Fruit fly (Drosophila melanogaster) whole organism, adult: Measurements from ENCODE around the gene aux.
"Not testable (repeated sequence)": the region's sequence is repeated elsewhere in the genome, so short reads cannot be mapped to it uniquely, and the experiment has no call there.

Experiments used
- CG11617 ChIP-seq: fragments of 200-800 bp; sonication (Bioruptor generic); optimal IDR thresholded peaks from 2 replicates; lab custom pipeline; 2017; ENCODE audit warnings: mild to moderate bottlenecking, missing biosample characterization, missing genetic modification reagents, missing genetic modification characterization
- CG12768 ChIP-seq: fragments of 200-800 bp; sonication (Bioruptor generic); optimal IDR thresholded peaks from 2 replicates; lab custom pipeline; 2017; ENCODE audit warnings: missing biosample characterization, missing genetic modification characterization, mild to moderate bottlenecking, moderate library complexity, missing genetic modification reagents
- CG14711 ChIP-seq: fragments of 200-800 bp; sonication (Bioruptor generic); optimal IDR thresholded peaks from 2 replicates; lab custom pipeline; 2018; ENCODE audit warnings: missing biosample characterization, mild to moderate bottlenecking, missing genetic modification characterization, moderate library complexity
- CG1620 ChIP-seq: fragments of 200-800 bp; sonication (Bioruptor generic); optimal IDR thresholded peaks from 2 replicates; lab custom pipeline; 2016; ENCODE audit warnings: missing biosample characterization, missing genetic modification characterization
- CG33017 ChIP-seq: fragments of 200-800 bp; sonication (Bioruptor generic); optimal IDR thresholded peaks from 2 replicates; lab custom pipeline; 2018; ENCODE audit warnings: missing biosample characterization, mild to moderate bottlenecking, missing genetic modification characterization, moderate library complexity
- CG5204 ChIP-seq: fragments of 200-800 bp; sonication (Bioruptor generic); optimal IDR thresholded peaks from 2 replicates; lab custom pipeline; 2016; ENCODE audit warnings: missing biosample characterization, missing genetic modification characterization
- CG7045 ChIP-seq: fragments of 200-800 bp; sonication (Bioruptor generic); optimal IDR thresholded peaks from 2 replicates; lab custom pipeline; 2017; ENCODE audit warnings: missing biosample characterization, mild to moderate bottlenecking, missing genetic modification characterization
- CG7101 ChIP-seq: fragments of 200-800 bp; sonication (Bioruptor generic); optimal IDR thresholded peaks from 2 replicates; lab custom pipeline; 2018; ENCODE audit warnings: missing biosample characterization, mild to moderate bottlenecking, missing genetic modification characterization, moderate library complexity
- Clk ChIP-seq: fragments of 200-800 bp; sonication (Bioruptor generic); optimal IDR thresholded peaks from 2 replicates; lab custom pipeline; 2017; ENCODE audit warnings: missing biosample characterization, missing genetic modification characterization
- Crg-1 ChIP-seq: fragments of 200-800 bp; sonication (Bioruptor generic); optimal IDR thresholded peaks from 2 replicates; lab custom pipeline; 2016; ENCODE audit warnings: missing biosample characterization, missing genetic modification characterization
- Hr96 ChIP-seq: fragments of 200-800 bp; sonication (Bioruptor generic); optimal IDR thresholded peaks from 2 replicates; lab custom pipeline; 2016; ENCODE audit warnings: missing biosample characterization, missing genetic modification characterization
- Mnt ChIP-seq: fragments of 200-800 bp; sonication (Bioruptor generic); optimal IDR thresholded peaks from 2 replicates; lab custom pipeline; 2016; ENCODE audit warnings: missing biosample characterization, mild to moderate bottlenecking, missing genetic modification characterization
- bab1 ChIP-seq: fragments of 200-800 bp; sonication (Bioruptor generic); optimal IDR thresholded peaks from 3 replicates; lab custom pipeline; 2019; ENCODE audit warnings: missing biosample characterization, mild to moderate bottlenecking, missing genetic modification characterization, moderate library complexity
- cic ChIP-seq: fragments of 200-800 bp; sonication (Bioruptor generic); optimal IDR thresholded peaks from 2 replicates; lab custom pipeline; 2017; ENCODE audit warnings: missing biosample characterization, mild to moderate bottlenecking, missing genetic modification characterization, moderate library complexity
- cnc ChIP-seq, 2 experiments: fragments of >200 bp; optimal IDR thresholded peaks; 2 replicates each; lab custom pipeline; 2017
- kay ChIP-seq: fragments of 200-800 bp; sonication (Bioruptor generic); peaks from one replicate; lab custom pipeline; 2016; ENCODE audit warnings: missing biosample characterization, missing genetic modification characterization, borderline replicate concordance
- ovo ChIP-seq: fragments of 200-800 bp; sonication (Bioruptor generic); optimal IDR thresholded peaks from 2 replicates; lab custom pipeline; 2016; ENCODE audit warnings: missing biosample characterization, missing genetic modification characterization
- pad ChIP-seq: fragments of 200-800 bp; sonication (Bioruptor generic); optimal IDR thresholded peaks from 3 replicates; lab custom pipeline; 2017; ENCODE audit warnings: missing biosample characterization, missing genetic modification characterization, mild to moderate bottlenecking, moderate library complexity, missing genetic modification reagents
- tj ChIP-seq: fragments of 200-800 bp; sonication (Bioruptor generic); optimal IDR thresholded peaks from 3 replicates; lab custom pipeline; 2017; ENCODE audit warnings: missing biosample characterization, mild to moderate bottlenecking, missing genetic modification characterization, moderate library complexity
- toe ChIP-seq: fragments of 200-800 bp; sonication (Bioruptor generic); optimal IDR thresholded peaks from 2 replicates; lab custom pipeline; 2016; ENCODE audit warnings: missing biosample characterization, missing genetic modification characterization

The aux gene

dm6 chr3R:4211483-4211882 lies at the start of gene aux:
Gene aux, plus strand, starts transcription at chr3R:4211783.
- not testable (repeated sequence) for TF ChIP-seq Hr96, tj, ovo (GFP tag; lab: Kevin White, UChicago)

dm6 chr3R:4162135-4162534 lies 49.4 kb upstream of the aux start, which contains the start of gene CG40198:
Gene CG40198, minus strand, starts transcription at chr3R:4162235.
- no peak for TF ChIP-seq tj (GFP tag; lab: Kevin White, UChicago)
- no peak for TF ChIP-seq toe (GFP tag; lab: Kevin White, UChicago)
- TF ChIP-seq Crg-1 (GFP tag; lab: Kevin White, UChicago) = no peak
- TF ChIP-seq CG7045 (GFP tag; lab: Kevin White, UChicago) = no peak
- TF ChIP-seq Mnt = no peak
- no peak for TF ChIP-seq cnc (optimal IDR thresholded peaks at IDR 0.05; lab: Kevin White, UChicago)
- no peak for TF ChIP-seq CG11617 (GFP tag; lab: Kevin White, UChicago)
- TF ChIP-seq CG12768 (GFP tag; lab: Kevin White, UChicago) = no peak
- no peak for TF ChIP-seq pad
- TF ChIP-seq CG7101 = no peak
- no peak for TF ChIP-seq Clk (GFP tag; lab: Kevin White, UChicago)
- TF ChIP-seq Hr96 (GFP tag; lab: Kevin White, UChicago) = no peak
- TF ChIP-seq CG33017 = no peak
- no peak for TF ChIP-seq CG1620 (GFP tag; lab: Kevin White, UChicago)
- TF ChIP-seq kay (GFP tag; lab: Kevin White, UChicago) = no peak
- TF ChIP-seq bab1 = no peak
- no peak for TF ChIP-seq CG5204 (GFP tag; lab: Kevin White, UChicago)

- TF ChIP-seq bab1 (no peak), pad (peak; percentile 64), Hr96 (GFP tag; lab: Kevin White, UChicago) (no peak), CG12768 (GFP tag; lab: Kevin White, UChicago) (no peak)
Observed at dm6 chr3R:4174470-4174869, 37.1 kb upstream of the aux start, which contains the start of gene CG12581. Gene CG12581, plus strand, starts transcription at chr3R:4174632.

- TF ChIP-seq tj (GFP tag; lab: Kevin White, UChicago) (peak; percentile 95), kay (GFP tag; lab: Kevin White, UChicago) (no peak), pad (no peak), ovo (GFP tag; lab: Kevin White, UChicago) (no peak), Hr96 (GFP tag; lab: Kevin White, UChicago) (no peak), CG1620 (GFP tag; lab: Kevin White, UChicago) (no peak), CG12768 (GFP tag; lab: Kevin White, UChicago) (no peak), Clk (GFP tag; lab: Kevin White, UChicago) (no peak)
Observed at dm6 chr3R:4174975-4175374, 36.6 kb upstream of the aux start.

- TF ChIP-seq tj (GFP tag; lab: Kevin White, UChicago) = no peak
- no peak for TF ChIP-seq CG11617 (GFP tag; lab: Kevin White, UChicago)
- TF ChIP-seq CG33017 = no peak
- TF ChIP-seq CG14711 (tag; lab: Kevin White, UChicago) = no peak
- TF ChIP-seq bab1 = no peak
- TF ChIP-seq Hr96 (GFP tag; lab: Kevin White, UChicago) = no peak
- TF ChIP-seq CG7045 (GFP tag; lab: Kevin White, UChicago) = no peak
- no peak for TF ChIP-seq ovo (GFP tag; lab: Kevin White, UChicago)
- no peak for TF ChIP-seq kay (GFP tag; lab: Kevin White, UChicago)
- TF ChIP-seq toe (GFP tag; lab: Kevin White, UChicago) = no peak
- no peak for TF ChIP-seq cnc (optimal IDR thresholded peaks at IDR 0.05; lab: Kevin White, UChicago)
- no peak for TF ChIP-seq CG5204 (GFP tag; lab: Kevin White, UChicago)
- TF ChIP-seq cic = no peak
- TF ChIP-seq Mnt = no peak
- TF ChIP-seq Clk (GFP tag; lab: Kevin White, UChicago) = no peak
- TF ChIP-seq CG1620 (GFP tag; lab: Kevin White, UChicago) = no peak
- TF ChIP-seq CG7101 = no peak
- no peak for TF ChIP-seq CG12768 (GFP tag; lab: Kevin White, UChicago)
- no peak for TF ChIP-seq pad
Observed at dm6 chr3R:4176728-4177127, 34.9 kb upstream of the aux start.

DNA sequence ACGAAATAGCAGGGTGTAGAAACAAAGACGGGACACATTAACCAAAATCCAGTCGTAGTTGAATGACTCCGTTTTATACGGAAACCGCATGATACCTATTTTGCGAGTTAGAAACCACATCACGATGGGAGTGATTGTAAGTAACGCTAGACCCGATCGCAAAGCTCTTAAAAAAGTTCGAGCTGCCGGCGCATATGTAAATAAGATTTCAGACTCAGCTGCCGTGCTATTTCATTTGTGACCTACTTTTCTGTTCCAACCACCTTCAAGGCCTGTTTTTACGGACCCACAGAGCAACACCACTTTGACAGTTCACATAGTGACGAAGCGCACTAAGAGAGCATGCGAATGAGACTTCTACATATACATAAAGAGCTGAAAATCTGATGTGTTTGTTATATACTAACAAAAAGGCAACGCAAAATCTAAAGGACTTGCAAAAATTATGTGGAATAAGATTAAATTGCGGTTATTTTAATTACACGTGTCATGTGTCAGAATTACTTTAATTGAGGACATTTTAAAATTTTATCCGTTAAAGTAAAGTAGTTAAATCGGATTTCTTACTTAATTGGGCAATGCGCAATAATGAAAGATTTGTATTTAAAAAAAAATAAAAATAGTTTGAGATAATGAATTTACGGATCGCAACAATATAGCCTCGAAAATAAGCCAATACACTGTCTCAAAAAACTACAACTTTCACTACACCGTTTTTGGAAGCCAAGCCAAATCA lies 32.7 kb upstream of the aux start:
- no peak for TF ChIP-seq cnc (optimal IDR thresholded peaks at IDR 0.05; lab: Kevin White, UChicago)
- TF ChIP-seq CG12768 (GFP tag; lab: Kevin White, UChicago) = no peak
- no peak for TF ChIP-seq Hr96 (GFP tag; lab: Kevin White, UChicago)
- TF ChIP-seq bab1 = no peak
- TF ChIP-seq Crg-1 (GFP tag; lab: Kevin White, UChicago) = no peak
- no peak for TF ChIP-seq CG7045 (GFP tag; lab: Kevin White, UChicago)
